Fruit fly (Drosophila melanogaster) whole organism, embryonic: ENCODE data around the gene Gbs-70E.

Source experiments
- CG33557 ChIP-seq: fragments of 200-800 bp; sonication (Bioruptor generic); optimal IDR thresholded peaks from 2 replicates; lab custom pipeline; 2019; ENCODE audit warnings: missing biosample characterization, mild to moderate bottlenecking, missing genetic modification characterization, moderate library complexity
- Dad ChIP-seq: fragments of 200-800 bp; sonication (Bioruptor generic); optimal IDR thresholded peaks from 3 replicates; lab custom pipeline; 2016; ENCODE audit warnings: missing biosample characterization, missing genetic modification characterization
- esg ChIP-seq: fragments of 200-800 bp; sonication (Bioruptor generic); conservative IDR thresholded peaks from 2 replicates; pipeline ENCODE4 v1.3.6; 2022; ENCODE audit warnings: missing biosample characterization, missing genetic modification characterization

DNA sequence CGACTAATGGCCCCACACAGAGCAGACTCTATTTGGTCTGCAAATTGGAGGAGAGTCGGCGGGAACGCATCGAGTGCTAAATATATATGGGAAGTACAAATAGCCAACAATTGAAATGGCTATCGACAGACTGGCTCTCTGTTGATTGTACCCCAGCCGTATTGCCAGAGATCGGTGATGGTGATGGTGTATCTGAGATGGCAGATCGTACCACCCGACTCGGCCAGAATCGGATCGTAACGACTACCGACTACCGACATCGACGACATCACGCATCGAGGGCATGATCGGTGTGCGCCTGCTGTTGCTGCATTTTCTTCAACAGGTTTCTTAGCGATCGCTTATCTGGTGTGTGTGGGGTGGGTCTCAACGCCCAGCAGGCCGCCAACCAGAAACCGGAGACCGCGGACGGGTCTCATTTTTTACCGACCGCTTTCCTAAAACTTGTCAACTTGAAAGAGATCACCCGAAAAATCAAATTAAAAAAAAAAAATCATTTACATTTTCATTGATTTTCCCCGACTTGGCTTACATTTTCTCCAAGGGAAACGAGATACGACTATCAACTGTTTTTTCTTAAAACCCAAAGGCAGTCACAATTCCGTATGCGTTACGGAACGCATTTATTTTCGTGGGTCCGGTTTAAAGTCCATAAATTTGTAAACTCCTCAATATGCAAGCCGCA lies 6.7 kb downstream of the Gbs-70E start:
- TF ChIP-seq esg (GFP tag; lab: Robert Waterston, UW) (no peak), Dad (GFP tag; lab: Kevin White, UChicago) (no peak), CG33557 (GFP tag; lab: Kevin White, UChicago) (no peak)
